Worm (Caenorhabditis elegans) whole organism, late embryonic: ENCODE measurements around the gene nlp-50.

Source experiments
- C08G9.2 ChIP-seq: sonication (generic microtip); optimal IDR thresholded peaks from 2 replicates; lab custom pipeline; 2016; ENCODE audit warnings: mild to moderate bottlenecking, missing genetic modification characterization, moderate library complexity, missing compliant biosample characterization
- C38D4.7 ChIP-seq: fragments of 200-800 bp; sonication (Bioruptor generic); optimal IDR thresholded peaks from 2 replicates; lab custom pipeline; 2018; ENCODE audit warnings: mild to moderate bottlenecking, missing genetic modification characterization, moderate library complexity, missing compliant biosample characterization
- F13H6.1 ChIP-seq: sonication (generic microtip); optimal IDR thresholded peaks from 2 replicates; lab custom pipeline; 2016; ENCODE audit warnings: missing genetic modification characterization, missing compliant biosample characterization
- K02D7.2 ChIP-seq: sonication (generic microtip); optimal IDR thresholded peaks from 2 replicates; lab custom pipeline; 2017; ENCODE audit warnings: mild to moderate bottlenecking, missing genetic modification characterization, missing compliant biosample characterization
- T23F11.4 ChIP-seq: fragments of 200-800 bp; sonication (Bioruptor generic); optimal IDR thresholded peaks from 2 replicates; lab custom pipeline; 2018; ENCODE audit warnings: mild to moderate bottlenecking, missing genetic modification characterization, missing compliant biosample characterization
- ceh-14 ChIP-seq: sonication (generic microtip); optimal IDR thresholded peaks from 2 replicates; lab custom pipeline; 2016; ENCODE audit warnings: missing genotype, missing genetic modification characterization, missing compliant biosample characterization
- ceh-19 ChIP-seq: fragments of 200-800 bp; sonication (Bioruptor generic); optimal IDR thresholded peaks from 2 replicates; lab custom pipeline; 2018; ENCODE audit warnings: mild to moderate bottlenecking, missing genetic modification characterization, missing compliant biosample characterization
- ceh-2 ChIP-seq: sonication (generic microtip); optimal IDR thresholded peaks from 2 replicates; lab custom pipeline; 2016; ENCODE audit warnings: missing genotype, missing genetic modification characterization, missing compliant biosample characterization
- ceh-22 ChIP-seq: sonication (generic microtip); optimal IDR thresholded peaks from 2 replicates; lab custom pipeline; 2017; ENCODE audit warnings: missing biosample characterization, missing genetic modification characterization
- ceh-24 ChIP-seq: sonication (generic microtip); optimal IDR thresholded peaks from 2 replicates; lab custom pipeline; 2016; ENCODE audit warnings: mild to moderate bottlenecking, missing genetic modification characterization, missing compliant biosample characterization
- ceh-30 ChIP-seq: fragments of 150-350 bp; optimal IDR thresholded peaks from 2 replicates; lab custom pipeline; 2014; ENCODE audit warnings: missing biosample characterization, missing genetic modification characterization
- ceh-31 ChIP-seq: sonication (generic microtip); optimal IDR thresholded peaks from 2 replicates; lab custom pipeline; 2016; ENCODE audit warnings: missing genetic modification characterization, missing compliant biosample characterization
- ceh-48 ChIP-seq: sonication (generic microtip); optimal IDR thresholded peaks from 2 replicates; lab custom pipeline; 2016; ENCODE audit warnings: missing genetic modification characterization, inconsistent platforms, missing compliant biosample characterization
- ceh-9 ChIP-seq: sonication (generic microtip); optimal IDR thresholded peaks from 2 replicates; lab custom pipeline; 2016; ENCODE audit warnings: mild to moderate bottlenecking, missing genetic modification characterization, inconsistent platforms, missing compliant biosample characterization
- dve-1 ChIP-seq: sonication (generic microtip); optimal IDR thresholded peaks from 2 replicates; lab custom pipeline; 2017; ENCODE audit warnings: antibody characterized with exemption, mild to moderate bottlenecking, missing genetic modification characterization, missing compliant biosample characterization
- elt-2 ChIP-seq: sonication (generic microtip); optimal IDR thresholded peaks from 2 replicates; lab custom pipeline; 2016; ENCODE audit warnings: missing genetic modification reagents, missing genetic modification characterization, missing compliant biosample characterization
- elt-4 ChIP-seq: sonication (generic microtip); optimal IDR thresholded peaks from 2 replicates; lab custom pipeline; 2016; ENCODE audit warnings: missing genetic modification characterization, missing compliant biosample characterization
- eyg-1 ChIP-seq: sonication (generic microtip); optimal IDR thresholded peaks from 2 replicates; lab custom pipeline; 2016; ENCODE audit warnings: missing genotype, missing genetic modification characterization, missing compliant biosample characterization
- fax-1 ChIP-seq: sonication (generic microtip); optimal IDR thresholded peaks from 2 replicates; lab custom pipeline; 2016; ENCODE audit warnings: missing genotype, missing genetic modification characterization, missing compliant biosample characterization
- fkh-6 ChIP-seq: sonication (generic microtip); optimal IDR thresholded peaks from 2 replicates; lab custom pipeline; 2016; ENCODE audit warnings: missing genetic modification characterization, missing compliant biosample characterization
- hlh-13 ChIP-seq: fragments of 200-800 bp; sonication (Bioruptor generic); optimal IDR thresholded peaks from 2 replicates; lab custom pipeline; 2018; ENCODE audit warnings: mild to moderate bottlenecking, missing genetic modification characterization, missing compliant biosample characterization
- hlh-15 ChIP-seq: sonication (generic microtip); optimal IDR thresholded peaks from 2 replicates; lab custom pipeline; 2016; ENCODE audit warnings: missing genetic modification characterization, missing compliant biosample characterization
- hlh-8 ChIP-seq: sonication (generic microtip); optimal IDR thresholded peaks from 2 replicates; lab custom pipeline; 2016; ENCODE audit warnings: missing genotype, missing genetic modification characterization, missing compliant biosample characterization
- lim-6 ChIP-seq: sonication (generic microtip); optimal IDR thresholded peaks from 2 replicates; lab custom pipeline; 2016; ENCODE audit warnings: missing genetic modification characterization, missing compliant biosample characterization
- madf-2 ChIP-seq: sonication (generic microtip); optimal IDR thresholded peaks from 2 replicates; lab custom pipeline; 2017; ENCODE audit warnings: missing genetic modification characterization, missing compliant biosample characterization
- nfya-1 ChIP-seq: sonication (generic microtip); optimal IDR thresholded peaks from 2 replicates; lab custom pipeline; 2017; ENCODE audit warnings: missing genetic modification characterization, mild to moderate bottlenecking, missing compliant biosample characterization, antibody characterized with exemption, moderate library complexity
- nhr-11 ChIP-seq: fragments of 150-350 bp; optimal IDR thresholded peaks from 2 replicates; lab custom pipeline; 2014; ENCODE audit warnings: missing biosample characterization, missing genetic modification characterization
- nhr-232 ChIP-seq: sonication (generic microtip); optimal IDR thresholded peaks from 2 replicates; lab custom pipeline; 2016; ENCODE audit warnings: missing genetic modification characterization, missing compliant biosample characterization
- pax-1 ChIP-seq: fragments of 150-350 bp; optimal IDR thresholded peaks from 2 replicates; lab custom pipeline; 2014; ENCODE audit warnings: missing biosample characterization, missing genetic modification characterization
- pha-2 ChIP-seq: sonication (generic microtip); optimal IDR thresholded peaks from 2 replicates; lab custom pipeline; 2017; ENCODE audit warnings: mild to moderate bottlenecking, missing genetic modification characterization, missing compliant biosample characterization
- pros-1 ChIP-seq: fragments of 150-350 bp; optimal IDR thresholded peaks from 2 replicates; lab custom pipeline; 2014; ENCODE audit warnings: missing biosample characterization, missing genetic modification reagents, missing genetic modification characterization
- ref-2 ChIP-seq: sonication (generic microtip); optimal IDR thresholded peaks from 2 replicates; lab custom pipeline; 2016; ENCODE audit warnings: missing genetic modification characterization, missing compliant biosample characterization
- rnt-1 ChIP-seq: sonication (generic microtip); optimal IDR thresholded peaks from 2 replicates; lab custom pipeline; 2016; ENCODE audit warnings: missing genetic modification characterization, missing compliant biosample characterization
- sdc-2 ChIP-seq: sonication (generic microtip); optimal IDR thresholded peaks from 2 replicates; lab custom pipeline; 2016; ENCODE audit warnings: missing genotype, missing genetic modification characterization, missing compliant biosample characterization
- sox-4 ChIP-seq: sonication (generic microtip); optimal IDR thresholded peaks from 2 replicates; lab custom pipeline; 2017; ENCODE audit warnings: mild to moderate bottlenecking, missing genetic modification characterization, inconsistent platforms, missing compliant biosample characterization
- syd-9 ChIP-seq: sonication (generic microtip); optimal IDR thresholded peaks from 2 replicates; lab custom pipeline; 2016; ENCODE audit warnings: mild to moderate bottlenecking, missing genetic modification characterization, moderate library complexity, missing compliant biosample characterization
- tbx-2 ChIP-seq: sonication (generic microtip); optimal IDR thresholded peaks from 2 replicates; lab custom pipeline; 2016; ENCODE audit warnings: missing genetic modification characterization, missing compliant biosample characterization
- unc-3 ChIP-seq, 2 experiments: fragments of 200-800 bp in 1 of 2; sonication (Bioruptor generic) in 1 of 2; sonication (generic microtip) in 1 of 2; conservative IDR thresholded peaks in 1 of 2; optimal IDR thresholded peaks in 1 of 2; 2 replicates each; pipeline versions ENCODE4 v1.3.6 to Lab custom; 2016 to 2022; ENCODE audit warnings: missing compliant biosample characterization in 2 of 2, missing genetic modification characterization in 2 of 2, missing genetic modification reagents in 1 of 2
- unc-55 ChIP-seq: sonication (generic microtip); optimal IDR thresholded peaks from 2 replicates; lab custom pipeline; 2017; ENCODE audit warnings: missing biosample characterization, missing genetic modification reagents, missing genetic modification characterization
- unc-86 ChIP-seq: sonication (generic microtip); optimal IDR thresholded peaks from 2 replicates; lab custom pipeline; 2016; ENCODE audit warnings: missing genetic modification characterization, missing compliant biosample characterization
- zip-5 ChIP-seq: sonication (generic microtip); optimal IDR thresholded peaks from 2 replicates; lab custom pipeline; 2016; ENCODE audit warnings: missing genetic modification characterization, missing compliant biosample characterization
- ztf-16 ChIP-seq: sonication (generic microtip); optimal IDR thresholded peaks from 2 replicates; lab custom pipeline; 2017; ENCODE audit warnings: missing genetic modification characterization, missing compliant biosample characterization

Gene nlp-50

ce11 chrII:6741428-6741827 is 23.4 kb upstream of the nlp-50 start, which contains the start of gene exos-8 (continued):
- TF ChIP-seq ceh-19 (GFP tag; lab: Kevin White, UChicago) = peak; percentile 67
- peak; percentile 91 for TF ChIP-seq zip-5 (tag; lab: Kevin White, UChicago)
- TF ChIP-seq fax-1 = peak; percentile 91
- TF ChIP-seq ceh-22 = no peak
- peak; percentile 9 for TF ChIP-seq madf-2 (tag; lab: Kevin White, UChicago)
- peak; percentile 21 for TF ChIP-seq hlh-13 (GFP tag; lab: Kevin White, UChicago)
- peak; percentile 93 for TF ChIP-seq C08G9.2 (tag; lab: Kevin White, UChicago)
- peak; percentile 49 for TF ChIP-seq unc-86 (tag; lab: Kevin White, UChicago)
- no peak for TF ChIP-seq pha-2
- no peak for TF ChIP-seq elt-2 (tag; lab: Kevin White, UChicago)
- TF ChIP-seq fkh-6 (tag; lab: Kevin White, UChicago) = peak; percentile 59
- TF ChIP-seq nhr-11 = no peak
- TF ChIP-seq syd-9 (tag; lab: Kevin White, UChicago) = peak; percentile 49
- TF ChIP-seq eyg-1 (tag; lab: Kevin White, UChicago) = no peak
- TF ChIP-seq unc-3 (GFP tag; conservative IDR thresholded peaks at IDR 0.05; lab: Robert Waterston, UW) = no peak
- TF ChIP-seq unc-3 (tag; optimal IDR thresholded peaks at IDR 0.05; lab: Kevin White, UChicago) = peak; percentile 64
- TF ChIP-seq elt-4 (tag; lab: Kevin White, UChicago) = no peak
- TF ChIP-seq ceh-14 (tag; lab: Kevin White, UChicago) = peak; percentile 91
- TF ChIP-seq ceh-31 (tag; lab: Kevin White, UChicago) = peak; percentile 97
- no peak for TF ChIP-seq sdc-2 (tag; lab: Kevin White, UChicago)
- TF ChIP-seq C38D4.7 (GFP tag; lab: Kevin White, UChicago) = no peak
- no peak for TF ChIP-seq ceh-48 (tag; lab: Kevin White, UChicago)
- peak; percentile 28 for TF ChIP-seq sox-4
- TF ChIP-seq dve-1 (tag; lab: Kevin White, UChicago) = no peak
- peak; percentile 95 for TF ChIP-seq ref-2 (tag; lab: Kevin White, UChicago)
- no peak for TF ChIP-seq ceh-30 (tag; lab: Kevin White, UChicago)
- TF ChIP-seq T23F11.4 = peak; percentile 11
- no peak for TF ChIP-seq pax-1 (tag; lab: Kevin White, UChicago)
- TF ChIP-seq nhr-232 (tag; lab: Kevin White, UChicago) = no peak
- peak; percentile 76 for TF ChIP-seq hlh-8 (tag; lab: Kevin White, UChicago)
- no peak for TF ChIP-seq pros-1 (tag; lab: Kevin White, UChicago)
- TF ChIP-seq ceh-9 (tag; lab: Kevin White, UChicago) = no peak
- peak; percentile 77 for TF ChIP-seq F13H6.1 (tag; lab: Kevin White, UChicago)
- no peak for TF ChIP-seq ceh-24 (tag; lab: Kevin White, UChicago)
- peak; percentile 96 for TF ChIP-seq tbx-2 (tag; lab: Kevin White, UChicago)
- TF ChIP-seq lim-6 (tag; lab: Kevin White, UChicago) = peak; percentile 74
- TF ChIP-seq ceh-2 (tag; lab: Kevin White, UChicago) = peak; percentile 90
- TF ChIP-seq unc-55 = no peak
- peak; percentile 30 for TF ChIP-seq ztf-16 (tag; lab: Kevin White, UChicago)
- TF ChIP-seq nfya-1 (tag; lab: Kevin White, UChicago) = peak; percentile 1
- TF ChIP-seq rnt-1 = peak; percentile 91
- TF ChIP-seq hlh-15 (tag; lab: Kevin White, UChicago) = peak; percentile 38
- TF ChIP-seq, all 69 proteins: peak for 34

- TF ChIP-seq K02D7.2 (tag; lab: Kevin White, UChicago) = no peak
- no peak for TF ChIP-seq tbx-2 (tag; lab: Kevin White, UChicago)
- TF ChIP-seq eyg-1 (tag; lab: Kevin White, UChicago) = no peak
Observed at ce11 chrII:6742614-6743013, 22.2 kb upstream of the nlp-50 start, which contains the start of gene F41G3.6. Gene F41G3.6, plus strand, starts transcription at chrII:6742914.
